Worm (Caenorhabditis elegans) whole organism, late embryonic: ENCODE results near the gene best-20.

Source experiments
- C08G9.2 ChIP-seq: sonication (generic microtip); optimal IDR thresholded peaks from 2 replicates; lab custom pipeline; 2016; ENCODE audit warnings: mild to moderate bottlenecking, missing genetic modification characterization, moderate library complexity, missing compliant biosample characterization
- T23F11.4 ChIP-seq: fragments of 200-800 bp; sonication (Bioruptor generic); optimal IDR thresholded peaks from 2 replicates; lab custom pipeline; 2018; ENCODE audit warnings: mild to moderate bottlenecking, missing genetic modification characterization, missing compliant biosample characterization
- ahr-1 ChIP-seq: sonication (generic microtip); optimal IDR thresholded peaks from 2 replicates; lab custom pipeline; 2016; ENCODE audit warnings: missing genetic modification characterization, missing compliant biosample characterization
- ceh-14 ChIP-seq: sonication (generic microtip); optimal IDR thresholded peaks from 2 replicates; lab custom pipeline; 2016; ENCODE audit warnings: missing genotype, missing genetic modification characterization, missing compliant biosample characterization
- ceh-18 ChIP-seq: sonication (generic microtip); optimal IDR thresholded peaks from 2 replicates; lab custom pipeline; 2016; ENCODE audit warnings: missing genetic modification characterization, missing compliant biosample characterization
- ceh-24 ChIP-seq: sonication (generic microtip); optimal IDR thresholded peaks from 2 replicates; lab custom pipeline; 2016; ENCODE audit warnings: mild to moderate bottlenecking, missing genetic modification characterization, missing compliant biosample characterization
- ceh-30 ChIP-seq: fragments of 150-350 bp; optimal IDR thresholded peaks from 2 replicates; lab custom pipeline; 2014; ENCODE audit warnings: missing biosample characterization, missing genetic modification characterization
- ceh-31 ChIP-seq: sonication (generic microtip); optimal IDR thresholded peaks from 2 replicates; lab custom pipeline; 2016; ENCODE audit warnings: missing genetic modification characterization, missing compliant biosample characterization
- ceh-34 ChIP-seq: sonication (generic microtip); optimal IDR thresholded peaks from 2 replicates; lab custom pipeline; 2016; ENCODE audit warnings: mild to moderate bottlenecking, missing genetic modification characterization, missing compliant biosample characterization
- ceh-48 ChIP-seq: sonication (generic microtip); optimal IDR thresholded peaks from 2 replicates; lab custom pipeline; 2016; ENCODE audit warnings: missing genetic modification characterization, inconsistent platforms, missing compliant biosample characterization
- ceh-9 ChIP-seq: sonication (generic microtip); optimal IDR thresholded peaks from 2 replicates; lab custom pipeline; 2016; ENCODE audit warnings: mild to moderate bottlenecking, missing genetic modification characterization, inconsistent platforms, missing compliant biosample characterization
- che-1 ChIP-seq: sonication (generic microtip); optimal IDR thresholded peaks from 2 replicates; lab custom pipeline; 2016; ENCODE audit warnings: mild to moderate bottlenecking, missing genetic modification characterization, missing compliant biosample characterization
- dve-1 ChIP-seq: sonication (generic microtip); optimal IDR thresholded peaks from 2 replicates; lab custom pipeline; 2017; ENCODE audit warnings: antibody characterized with exemption, mild to moderate bottlenecking, missing genetic modification characterization, missing compliant biosample characterization
- elt-4 ChIP-seq: sonication (generic microtip); optimal IDR thresholded peaks from 2 replicates; lab custom pipeline; 2016; ENCODE audit warnings: missing genetic modification characterization, missing compliant biosample characterization
- ets-4 ChIP-seq: sonication (generic microtip); optimal IDR thresholded peaks from 2 replicates; lab custom pipeline; 2016; ENCODE audit warnings: missing genetic modification characterization, missing compliant biosample characterization
- fax-1 ChIP-seq: sonication (generic microtip); optimal IDR thresholded peaks from 2 replicates; lab custom pipeline; 2016; ENCODE audit warnings: missing genotype, missing genetic modification characterization, missing compliant biosample characterization
- fkh-10 ChIP-seq: fragments of 150-350 bp; optimal IDR thresholded peaks from 2 replicates; lab custom pipeline; 2014; ENCODE audit warnings: missing biosample characterization, missing genetic modification reagents, missing genetic modification characterization
- fkh-6 ChIP-seq: sonication (generic microtip); optimal IDR thresholded peaks from 2 replicates; lab custom pipeline; 2016; ENCODE audit warnings: missing genetic modification characterization, missing compliant biosample characterization
- hlh-15 ChIP-seq: sonication (generic microtip); optimal IDR thresholded peaks from 2 replicates; lab custom pipeline; 2016; ENCODE audit warnings: missing genetic modification characterization, missing compliant biosample characterization
- hlh-30 ChIP-seq: sonication (generic microtip); optimal IDR thresholded peaks from 2 replicates; lab custom pipeline; 2017; ENCODE audit warnings: antibody characterized with exemption, missing genetic modification characterization, missing compliant biosample characterization; ENCODE audit not compliant: insufficient read depth
- hlh-6 ChIP-seq: sonication (generic microtip); optimal IDR thresholded peaks from 2 replicates; lab custom pipeline; 2016; ENCODE audit warnings: missing genotype, missing genetic modification characterization, missing compliant biosample characterization
- mec-3 ChIP-seq: sonication (generic microtip); optimal IDR thresholded peaks from 2 replicates; lab custom pipeline; 2016; ENCODE audit warnings: borderline replicate concordance, missing genetic modification characterization, missing compliant biosample characterization
- nhr-11 ChIP-seq: fragments of 150-350 bp; optimal IDR thresholded peaks from 2 replicates; lab custom pipeline; 2014; ENCODE audit warnings: missing biosample characterization, missing genetic modification characterization
- nhr-232 ChIP-seq: sonication (generic microtip); optimal IDR thresholded peaks from 2 replicates; lab custom pipeline; 2016; ENCODE audit warnings: missing genetic modification characterization, missing compliant biosample characterization
- npax-4 ChIP-seq: sonication (generic microtip); optimal IDR thresholded peaks from 2 replicates; lab custom pipeline; 2016; ENCODE audit warnings: missing genetic modification characterization, missing compliant biosample characterization
- odd-2 ChIP-seq: sonication (generic microtip); optimal IDR thresholded peaks from 2 replicates; lab custom pipeline; 2017; ENCODE audit warnings: antibody characterized with exemption, mild to moderate bottlenecking, missing genetic modification characterization, missing compliant biosample characterization
- pat-9 ChIP-seq: fragments of 200-800 bp; sonication (Bioruptor generic); optimal IDR thresholded peaks from 2 replicates; lab custom pipeline; 2018; ENCODE audit warnings: mild to moderate bottlenecking, missing genetic modification characterization, moderate library complexity, missing compliant biosample characterization
- pha-4 ChIP-seq: fragments of 150-350 bp; optimal IDR thresholded peaks from 2 replicates; lab custom pipeline; 2018; ENCODE audit warnings: missing biosample characterization, missing genetic modification reagents, missing genetic modification characterization
- pros-1 ChIP-seq: fragments of 150-350 bp; optimal IDR thresholded peaks from 2 replicates; lab custom pipeline; 2014; ENCODE audit warnings: missing biosample characterization, missing genetic modification reagents, missing genetic modification characterization
- sdc-2 ChIP-seq: sonication (generic microtip); optimal IDR thresholded peaks from 2 replicates; lab custom pipeline; 2016; ENCODE audit warnings: missing genotype, missing genetic modification characterization, missing compliant biosample characterization
- sox-4 ChIP-seq: sonication (generic microtip); optimal IDR thresholded peaks from 2 replicates; lab custom pipeline; 2017; ENCODE audit warnings: mild to moderate bottlenecking, missing genetic modification characterization, inconsistent platforms, missing compliant biosample characterization
- unc-3 ChIP-seq, 2 experiments: fragments of 200-800 bp in 1 of 2; sonication (Bioruptor generic) in 1 of 2; sonication (generic microtip) in 1 of 2; conservative IDR thresholded peaks in 1 of 2; optimal IDR thresholded peaks in 1 of 2; 2 replicates each; pipeline versions ENCODE4 v1.3.6 to Lab custom; 2016 to 2022; ENCODE audit warnings: missing compliant biosample characterization in 2 of 2, missing genetic modification characterization in 2 of 2, missing genetic modification reagents in 1 of 2
- unc-86 ChIP-seq: sonication (generic microtip); optimal IDR thresholded peaks from 2 replicates; lab custom pipeline; 2016; ENCODE audit warnings: missing genetic modification characterization, missing compliant biosample characterization
- zip-5 ChIP-seq: sonication (generic microtip); optimal IDR thresholded peaks from 2 replicates; lab custom pipeline; 2016; ENCODE audit warnings: missing genetic modification characterization, missing compliant biosample characterization
- ztf-16 ChIP-seq: sonication (generic microtip); optimal IDR thresholded peaks from 2 replicates; lab custom pipeline; 2017; ENCODE audit warnings: missing genetic modification characterization, missing compliant biosample characterization

The best-20 gene

ce11 chrIV:3803252-3803651 lies 47.2 kb downstream of the best-20 start, which contains the start of the genes algn-14 and M02B7.2 (continued):
- TF ChIP-seq elt-4 (tag; lab: Kevin White, UChicago) (no peak), npax-4 (tag; lab: Kevin White, UChicago) (no peak), fkh-6 (tag; lab: Kevin White, UChicago) (no peak), ztf-16 (tag; lab: Kevin White, UChicago) (no peak), nhr-232 (tag; lab: Kevin White, UChicago) (no peak), nhr-11 (no peak), ets-4 (peak; percentile 62), T23F11.4 (GFP tag; lab: Kevin White, UChicago) (no peak), mec-3 (peak; percentile 42), sdc-2 (tag; lab: Kevin White, UChicago) (peak; percentile 1), pros-1 (no peak), hlh-6 (no peak), unc-3 (GFP tag; conservative IDR thresholded peaks at IDR 0.05; lab: Robert Waterston, UW) (no peak), unc-3 (tag; optimal IDR thresholded peaks at IDR 0.05; lab: Kevin White, UChicago) (no peak), pat-9 (no peak), ceh-24 (tag; lab: Kevin White, UChicago) (no peak), dve-1 (tag; lab: Kevin White, UChicago) (no peak), hlh-15 (tag; lab: Kevin White, UChicago) (no peak), pha-4 (tag; lab: Kevin White, UChicago) (no peak), hlh-30 (tag; lab: Kevin White, UChicago) (no peak)

ce11 chrIV:3805219-3805618 lies 49.2 kb downstream of the best-20 start, which contains the start of gene fbxc-47:
Gene fbxc-47, plus strand, starts transcription at chrIV:3805519.
- no peak for TF ChIP-seq unc-86 (tag; lab: Kevin White, UChicago)
- TF ChIP-seq ahr-1 (tag; lab: Kevin White, UChicago), result no peak
- TF ChIP-seq che-1 (tag; lab: Kevin White, UChicago), result no peak

DNA sequence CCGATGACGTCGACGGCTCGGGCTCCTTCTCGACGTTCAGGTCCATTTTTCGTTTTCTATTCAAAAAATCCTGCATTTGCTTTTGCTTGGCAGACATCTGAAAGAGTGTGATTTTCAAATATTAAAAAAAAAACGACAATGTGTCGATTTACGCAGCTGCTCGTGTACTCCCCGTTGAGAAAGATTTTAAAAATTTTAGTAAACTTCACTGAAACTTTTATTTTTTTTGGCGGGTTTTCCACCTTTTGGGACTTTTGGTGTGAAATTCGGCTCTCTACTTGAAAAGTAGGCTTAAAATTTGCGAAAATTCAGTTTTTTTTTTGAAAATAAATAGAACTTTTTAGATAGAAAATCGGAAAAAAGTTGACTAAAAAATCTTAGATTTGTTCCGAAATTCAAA lies 51.1 kb downstream of the best-20 start, which contains the start of gene M02B7.7:
Gene M02B7.7 (minus strand): TSS at position 101 of the 400 bp plus-strand sequence.
- TF ChIP-seq odd-2 (tag; lab: Kevin White, UChicago), result no peak
- no peak for TF ChIP-seq ceh-34
- no peak for TF ChIP-seq fax-1 (tag; lab: Kevin White, UChicago)
- TF ChIP-seq ceh-9 (tag; lab: Kevin White, UChicago), result no peak
- no peak for TF ChIP-seq ceh-14 (tag; lab: Kevin White, UChicago)
- no peak for TF ChIP-seq pat-9
- no peak for TF ChIP-seq ceh-24 (tag; lab: Kevin White, UChicago)
- no peak for TF ChIP-seq fkh-10 (GFP tag; lab: Kevin White, UChicago)
- no peak for TF ChIP-seq ceh-18
- TF ChIP-seq sdc-2 (tag; lab: Kevin White, UChicago), result no peak
- no peak for TF ChIP-seq zip-5
- TF ChIP-seq sox-4, result no peak
- no peak for TF ChIP-seq ceh-48 (tag; lab: Kevin White, UChicago)
- no peak for TF ChIP-seq C08G9.2 (tag; lab: Kevin White, UChicago)
- TF ChIP-seq mec-3, result no peak
- TF ChIP-seq unc-86 (tag; lab: Kevin White, UChicago), result no peak
- TF ChIP-seq unc-3 (GFP tag; conservative IDR thresholded peaks at IDR 0.05; lab: Robert Waterston, UW), result no peak
- TF ChIP-seq unc-3 (tag; optimal IDR thresholded peaks at IDR 0.05; lab: Kevin White, UChicago), result no peak
- TF ChIP-seq, all 69 proteins: peak for 0

- TF ChIP-seq ceh-31 (tag; lab: Kevin White, UChicago) (peak; percentile 4), ceh-30 (no peak)
- TF ChIP-seq, all 69 proteins: peak for 1
Measured at ce11 chrIV:3807545-3807944, 51.5 kb downstream of the best-20 start.
